Worm (Caenorhabditis elegans): ENCODE measurements around the gene C34D10.5.

DNA sequence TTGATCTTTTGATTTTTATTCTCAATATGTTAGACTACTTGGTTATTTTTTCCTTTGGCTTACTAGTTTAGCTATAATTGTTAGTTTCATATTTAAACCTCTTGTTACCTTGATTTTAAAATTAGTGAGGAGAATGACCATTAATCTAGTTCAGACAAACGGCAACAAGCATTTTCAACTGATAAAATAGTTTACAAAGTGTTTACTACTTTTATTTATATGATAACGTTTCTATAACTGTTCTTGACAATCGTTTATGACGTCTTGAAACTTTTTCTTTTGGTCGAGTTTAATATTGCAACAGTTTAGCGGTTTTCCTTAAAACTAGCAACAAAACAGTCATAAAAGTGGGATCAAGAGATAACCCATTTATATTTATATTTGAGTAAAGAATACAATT, 42.1 kb upstream of the C34D10.5 start:
- TF ChIP-seq snpc-4 (GFP tag; optimal IDR thresholded peaks at IDR 0.05): no peak
- no peak for TF ChIP-seq snpc-4 (tag; optimal IDR thresholded peaks at IDR 0.05)
- no peak for TF ChIP-seq unc-62 (GFP tag; optimal IDR thresholded peaks at IDR 0.05)
- no peak for TF ChIP-seq C17E4.6 (GFP tag; IDR thresholded peaks at IDR 0.05)
- no peak for TF ChIP-seq pha-4 (tag; optimal IDR thresholded peaks at IDR 0.05)
- no peak for TF ChIP-seq Y53G8AR.9 (GFP tag; conservative IDR thresholded peaks at IDR 0.05)
- no peak for TF ChIP-seq mxl-1 (tag; optimal IDR thresholded peaks at IDR 0.05)
- no peak for TF ChIP-seq ama-1 (optimal IDR thresholded peaks at IDR 0.05)
- no peak for TF ChIP-seq ama-1 (GFP tag; optimal IDR thresholded peaks at IDR 0.05)
- no peak for TF ChIP-seq rpc-1 (optimal IDR thresholded peaks at IDR 0.05)
- TF ChIP-seq rpc-1 (tag; optimal IDR thresholded peaks at IDR 0.05): no peak
- no peak for TF ChIP-seq egl-44 (GFP tag; IDR thresholded peaks at IDR 0.05)
- no peak for TF ChIP-seq attf-5 (GFP tag; optimal IDR thresholded peaks at IDR 0.05)
- TF ChIP-seq dpff-1 (tag; optimal IDR thresholded peaks at IDR 0.05): no peak
- no peak for TF ChIP-seq nfyb-1 (GFP tag; IDR thresholded peaks at IDR 0.05)
- no peak for TF ChIP-seq ceh-91 (GFP tag; IDR thresholded peaks at IDR 0.05)
